Fruit fly (Drosophila melanogaster) whole organism, embryonic: ENCODE data around the gene CG44405.

Experiments
- Asciz ChIP-seq: fragments of 200-800 bp; sonication (Bioruptor generic); optimal IDR thresholded peaks from 2 replicates; lab custom pipeline; 2017; ENCODE audit warnings: missing biosample characterization, mild to moderate bottlenecking, missing genetic modification characterization, missing genetic modification reagents
- B-H1 ChIP-seq: fragments of 200-800 bp; sonication (Bioruptor generic); IDR thresholded peaks from 3 replicates; pipeline ENCODE4 v1.3.6; 2022; ENCODE audit warnings: missing biosample characterization, missing genetic modification characterization
- CG10209 ChIP-seq: fragments of 200-800 bp; sonication (Bioruptor generic); optimal IDR thresholded peaks from 3 replicates; lab custom pipeline; 2017; ENCODE audit warnings: missing biosample characterization, mild to moderate bottlenecking, missing genetic modification characterization, missing genetic modification reagents
- CG12236 ChIP-seq: fragments of 200-800 bp; sonication (Bioruptor generic); optimal IDR thresholded peaks from 2 replicates; lab custom pipeline; 2016; ENCODE audit warnings: missing biosample characterization, missing genetic modification characterization
- CG12391 ChIP-seq: fragments of 200-800 bp; sonication (Bioruptor generic); optimal IDR thresholded peaks from 3 replicates; lab custom pipeline; 2018; ENCODE audit warnings: missing biosample characterization, mild to moderate bottlenecking, missing genetic modification characterization, moderate library complexity
- CG12942 ChIP-seq: fragments of 200-800 bp; sonication (Bioruptor generic); optimal IDR thresholded peaks from 3 replicates; lab custom pipeline; 2016; ENCODE audit warnings: missing biosample characterization, missing genetic modification characterization
- CG13424 ChIP-seq: fragments of 200-800 bp; sonication (Bioruptor generic); optimal IDR thresholded peaks from 2 replicates; lab custom pipeline; 2019; ENCODE audit warnings: missing biosample characterization, mild to moderate bottlenecking, missing genetic modification characterization, moderate library complexity
- CG14667 ChIP-seq: fragments of 200-800 bp; sonication (Bioruptor generic); IDR thresholded peaks from 2 replicates; pipeline ENCODE4 v1.3.6; 2022; ENCODE audit warnings: missing biosample characterization, missing genetic modification characterization
- CG16779 ChIP-seq: fragments of 200-800 bp; sonication (Bioruptor generic); IDR thresholded peaks from 2 replicates; pipeline ENCODE4 v1.3.6; 2022; ENCODE audit warnings: missing biosample characterization, missing genetic modification characterization
- CG16813 ChIP-seq: fragments of 200-800 bp; sonication (Bioruptor generic); IDR thresholded peaks from 3 replicates; pipeline ENCODE4 v1.3.6; 2022; ENCODE audit warnings: missing biosample characterization, missing genetic modification characterization; ENCODE audit not compliant: partially characterized antibody
- CG2875 ChIP-seq: fragments of 200-800 bp; sonication (Bioruptor generic); optimal IDR thresholded peaks from 2 replicates; lab custom pipeline; 2017; ENCODE audit warnings: missing biosample characterization, mild to moderate bottlenecking, missing genetic modification characterization, missing genetic modification reagents
- CG2889 ChIP-seq: fragments of 200-800 bp; sonication (Bioruptor generic); IDR thresholded peaks from 3 replicates; pipeline ENCODE4 v1.3.6; 2022; ENCODE audit warnings: missing biosample characterization, missing genetic modification characterization
- CG3838 ChIP-seq: fragments of 200-800 bp; sonication (Bioruptor generic); optimal IDR thresholded peaks from 3 replicates; lab custom pipeline; 2016; ENCODE audit warnings: missing biosample characterization, missing genetic modification characterization
- CG4328 ChIP-seq: fragments of 200-800 bp; sonication (Bioruptor generic); optimal IDR thresholded peaks from 3 replicates; lab custom pipeline; 2017; ENCODE audit warnings: missing biosample characterization, missing genetic modification reagents, missing genetic modification characterization
- CG4617 ChIP-seq: fragments of 200-800 bp; sonication (Bioruptor generic); optimal IDR thresholded peaks from 3 replicates; lab custom pipeline; 2016; ENCODE audit warnings: missing biosample characterization, missing genetic modification characterization, borderline replicate concordance
- CG6254 ChIP-seq: fragments of 200-800 bp; sonication (Bioruptor generic); optimal IDR thresholded peaks from 3 replicates; lab custom pipeline; 2017; ENCODE audit warnings: mild to moderate bottlenecking, missing biosample characterization, missing genetic modification reagents, missing genetic modification characterization
- CG8765 ChIP-seq: fragments of 200-800 bp; sonication (Bioruptor generic); IDR thresholded peaks from 2 replicates; pipeline ENCODE4 v1.3.6; 2022; ENCODE audit warnings: missing biosample characterization, missing genetic modification characterization
- D19A ChIP-seq: fragments of 200-800 bp; optimal IDR thresholded peaks from 3 replicates; lab custom pipeline; 2019; ENCODE audit warnings: missing biosample characterization, mild to moderate bottlenecking, missing genetic modification characterization, moderate library complexity
- Dek ChIP-seq: fragments of 200-800 bp; sonication (Bioruptor generic); optimal IDR thresholded peaks from 3 replicates; lab custom pipeline; 2019; ENCODE audit warnings: missing biosample characterization, mild to moderate bottlenecking, missing genetic modification characterization, moderate library complexity
- E2f2 ChIP-seq: fragments of 200-800 bp; sonication (Bioruptor generic); IDR thresholded peaks from 2 replicates; pipeline ENCODE4 v1.3.6; 2022; ENCODE audit warnings: missing biosample characterization, missing genetic modification characterization
- Eip74EF ChIP-seq, 2 experiments: fragments of 200-800 bp in 1 of 2; fragments of >200 bp in 1 of 2; sonication (Bioruptor generic) in 1 of 2; optimal IDR thresholded peaks; 2 replicates each; lab custom pipeline; 2017 to 2019; ENCODE audit warnings: missing biosample characterization in 2 of 2, missing genetic modification characterization in 2 of 2, mild to moderate bottlenecking in 1 of 2, moderate library complexity in 1 of 2
- H15 ChIP-seq: fragments of 200-800 bp; sonication (Bioruptor generic); IDR thresholded peaks from 3 replicates; pipeline ENCODE4 v1.3.6; 2022; ENCODE audit warnings: missing biosample characterization, missing genetic modification characterization
- Nf-YA ChIP-seq: fragments of 200-800 bp; sonication (Bioruptor generic); IDR thresholded peaks from 2 replicates; pipeline ENCODE4 v1.3.6; 2022; ENCODE audit warnings: missing biosample characterization, missing genetic modification characterization
- Optix ChIP-seq: fragments of 200-800 bp; sonication (Bioruptor generic); IDR thresholded peaks from 3 replicates; pipeline ENCODE4 v1.3.6; 2022; ENCODE audit warnings: missing biosample characterization, missing genetic modification characterization
- Poxn ChIP-seq: fragments of 200-800 bp; sonication (Bioruptor generic); IDR thresholded peaks from 2 replicates; pipeline ENCODE4 v1.3.6; 2022; ENCODE audit warnings: missing biosample characterization, missing genetic modification characterization
- Sry-δ ChIP-seq: fragments of 200-800 bp; sonication (Bioruptor generic); optimal IDR thresholded peaks from 2 replicates; lab custom pipeline; 2016; ENCODE audit warnings: missing biosample characterization, missing genetic modification characterization
- Tbp ChIP-seq: fragments of >200 bp; optimal IDR thresholded peaks from 2 replicates; lab custom pipeline; 2018; ENCODE audit warnings: missing biosample characterization, missing genetic modification characterization
- Trl ChIP-seq, 3 experiments: fragments of >200 bp in 2 of 3; fragments of 200-800 bp in 1 of 3; sonication (Bioruptor generic) in 1 of 3; optimal IDR thresholded peaks; 2 replicates in 1 of 3; 3 replicates in 2 of 3; lab custom pipeline; 2016 to 2017; ENCODE audit warnings: missing biosample characterization in 1 of 3, missing genetic modification characterization in 1 of 3
- al ChIP-seq: fragments of 200-800 bp; sonication (Bioruptor generic); IDR thresholded peaks from 2 replicates; pipeline ENCODE4 v1.3.6; 2022; ENCODE audit warnings: missing biosample characterization, missing genetic modification characterization
- amos ChIP-seq: fragments of 200-800 bp; sonication (Bioruptor generic); IDR thresholded peaks from 2 replicates; pipeline ENCODE4 v1.3.6; 2022; ENCODE audit warnings: missing biosample characterization, missing genetic modification characterization; ENCODE audit not compliant: partially characterized antibody
- chinmo ChIP-seq: fragments of 200-800 bp; sonication (Bioruptor generic); IDR thresholded peaks from 4 replicates; pipeline ENCODE4 v1.3.6; 2022; ENCODE audit warnings: missing biosample characterization, missing genetic modification characterization; ENCODE audit not compliant: partially characterized antibody
- chn ChIP-seq: fragments of 200-800 bp; sonication (Bioruptor generic); optimal IDR thresholded peaks from 2 replicates; lab custom pipeline; 2016; ENCODE audit warnings: missing biosample characterization, missing genetic modification characterization
- disco-r ChIP-seq: fragments of 200-800 bp; sonication (Bioruptor generic); optimal IDR thresholded peaks from 2 replicates; lab custom pipeline; 2016; ENCODE audit warnings: missing biosample characterization, missing genetic modification characterization
- emc ChIP-seq: fragments of 200-800 bp; sonication (Bioruptor generic); optimal IDR thresholded peaks from 2 replicates; lab custom pipeline; 2016; ENCODE audit warnings: missing biosample characterization, missing genetic modification characterization
- eyg ChIP-seq: fragments of 200-800 bp; sonication (Bioruptor generic); optimal IDR thresholded peaks from 3 replicates; lab custom pipeline; 2016; ENCODE audit warnings: missing biosample characterization, missing genetic modification characterization
- ftz-f1 ChIP-seq: fragments of 200-800 bp; sonication (Bioruptor generic); optimal IDR thresholded peaks from 2 replicates; lab custom pipeline; 2016; ENCODE audit warnings: missing biosample characterization, missing genetic modification characterization
- gt ChIP-seq: fragments of 200-800 bp; sonication (Bioruptor generic); IDR thresholded peaks from 2 replicates; pipeline ENCODE4 v1.3.6; 2022; ENCODE audit warnings: missing biosample characterization, missing genetic modification characterization
- hbn ChIP-seq: fragments of 200-800 bp; sonication (Bioruptor generic); IDR thresholded peaks from 2 replicates; pipeline ENCODE4 v1.3.6; 2022; ENCODE audit warnings: missing biosample characterization, missing genetic modification characterization; ENCODE audit not compliant: partially characterized antibody
- jing ChIP-seq: fragments of 200-800 bp; sonication (Bioruptor generic); optimal IDR thresholded peaks from 2 replicates; lab custom pipeline; 2018; ENCODE audit warnings: missing biosample characterization, mild to moderate bottlenecking, missing genetic modification characterization
- nerfin-2 ChIP-seq: fragments of 200-800 bp; sonication (Bioruptor generic); IDR thresholded peaks from 2 replicates; pipeline ENCODE4 v1.3.6; 2022; ENCODE audit warnings: missing biosample characterization, missing genetic modification characterization; ENCODE audit not compliant: partially characterized antibody
- nom ChIP-seq: fragments of 200-800 bp; sonication (Bioruptor generic); optimal IDR thresholded peaks from 2 replicates; lab custom pipeline; 2017; ENCODE audit warnings: missing biosample characterization, missing genetic modification characterization, mild to moderate bottlenecking, moderate library complexity, missing genetic modification reagents
- org-1 ChIP-seq: fragments of 200-800 bp; sonication (Bioruptor generic); optimal IDR thresholded peaks from 2 replicates; lab custom pipeline; 2017; ENCODE audit warnings: missing biosample characterization, missing genetic modification characterization
- pb ChIP-seq: fragments of 200-800 bp; sonication (Bioruptor generic); optimal IDR thresholded peaks from 3 replicates; lab custom pipeline; 2016; ENCODE audit warnings: missing biosample characterization, missing genetic modification characterization
- pzg ChIP-seq: fragments of 200-800 bp; sonication (Bioruptor generic); optimal IDR thresholded peaks from 3 replicates; lab custom pipeline; 2018; ENCODE audit warnings: missing biosample characterization, mild to moderate bottlenecking, missing genetic modification characterization, moderate library complexity
- sima ChIP-seq: fragments of 200-800 bp; sonication (Bioruptor generic); optimal IDR thresholded peaks from 2 replicates; lab custom pipeline; 2016; ENCODE audit warnings: missing biosample characterization, missing genetic modification characterization
- toy ChIP-seq: fragments of 200-800 bp; sonication (Bioruptor generic); IDR thresholded peaks from 2 replicates; pipeline ENCODE4 v1.3.6; 2022; ENCODE audit warnings: missing biosample characterization, missing genetic modification characterization
- unc-4 ChIP-seq: fragments of 200-800 bp; sonication (Bioruptor generic); IDR thresholded peaks from 2 replicates; pipeline ENCODE4 v1.3.6; 2022; ENCODE audit warnings: missing biosample characterization, missing genetic modification characterization; ENCODE audit not compliant: partially characterized antibody
- wdn ChIP-seq: fragments of 200-800 bp; sonication (Bioruptor generic); IDR thresholded peaks from 2 replicates; pipeline ENCODE4 v1.3.6; 2022; ENCODE audit warnings: missing biosample characterization, missing genetic modification characterization
- wor ChIP-seq: fragments of 200-800 bp; sonication (Bioruptor generic); IDR thresholded peaks from 2 replicates; pipeline ENCODE4 v1.3.6; 2022; ENCODE audit warnings: missing biosample characterization, missing genetic modification characterization
- z ChIP-seq: fragments of 200-800 bp; sonication (Bioruptor generic); IDR thresholded peaks from 3 replicates; pipeline ENCODE4 v1.3.6; 2022; ENCODE audit warnings: missing biosample characterization, missing genetic modification characterization

The CG44405 gene

DNA sequence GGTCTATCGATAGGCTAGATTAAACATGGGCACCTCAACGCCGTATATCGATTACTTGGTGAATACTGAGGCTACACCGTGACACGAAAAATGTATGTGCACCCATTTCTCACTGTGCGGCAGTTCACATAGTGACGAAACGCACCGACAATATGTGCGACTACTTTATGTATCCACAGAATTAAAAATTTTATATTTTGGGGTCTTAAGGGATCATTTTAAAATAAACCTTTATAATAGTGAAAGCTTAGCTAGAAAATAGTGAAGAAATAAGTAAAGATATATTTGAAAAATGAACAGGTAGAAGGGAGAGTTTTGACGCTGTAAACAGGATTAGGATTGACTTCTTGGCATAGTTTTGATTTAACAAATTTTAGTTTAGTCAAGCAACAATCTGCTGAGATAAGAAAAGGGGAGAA is 13.0 kb downstream of the CG44405 start, which contains the start of gene mRpL4 (continued):
- TF ChIP-seq CG12391 (peak; percentile 72), al (GFP tag; lab: Robert Waterston, UW) (no peak; the same call in 1 of the 2 replicates), hbn (GFP tag; lab: Robert Waterston, UW) (peak; percentile 99), E2f2 (GFP tag; lab: Robert Waterston, UW) (peak; percentile 53; the same call in 1 of the 2 replicates), H15 (peak; percentile 65; the same call in 2 of the 3 replicates), CG2889 (0 out of 3 replicates have a peak, but pooled peaks have one; percentile 42), jing (GFP tag; lab: Kevin White, UChicago) (no peak), eyg (GFP tag; lab: Kevin White, UChicago) (no peak), sima (GFP tag; lab: Kevin White, UChicago) (peak; percentile 12), D19A (tag; lab: Kevin White, UChicago) (peak; percentile 37), pzg (peak; percentile 82), CG16813 (GFP tag; lab: Robert Waterston, UW) (peak; percentile 99), ftz-f1 (GFP tag; lab: Kevin White, UChicago) (no peak), wdn (GFP tag; lab: Robert Waterston, UW) (peak; percentile 18; the same call in 1 of the 2 replicates), wor (GFP tag; lab: Robert Waterston, UW) (no peak), Tbp (GFP tag; lab: Kevin White, UChicago) (no peak), Dek (tag; lab: Kevin White, UChicago) (peak; percentile 62), Trl (optimal IDR thresholded peaks at IDR 0.05; lab: Kevin White, UChicago) (no peak), Trl (GFP tag; optimal IDR thresholded peaks at IDR 0.05; lab: Kevin White, UChicago) (peak; percentile 83), Poxn (GFP tag; lab: Robert Waterston, UW) (no peak), CG2875 (GFP tag; lab: Kevin White, UChicago) (peak; percentile 32), chn (GFP tag; lab: Kevin White, UChicago) (peak; percentile 80), chinmo (GFP tag; lab: Robert Waterston, UW) (peak; percentile 98), CG12236 (GFP tag; lab: Kevin White, UChicago) (peak; percentile 2), amos (GFP tag; lab: Robert Waterston, UW) (peak; percentile 99), B-H1 (GFP tag; lab: Robert Waterston, UW) (peak; percentile 35; the same call in 1 of the 3 replicates), Nf-YA (GFP tag; lab: Robert Waterston, UW) (no peak), Asciz (GFP tag; lab: Kevin White, UChicago) (no peak), CG6254 (peak; percentile 17), CG16779 (GFP tag; lab: Robert Waterston, UW) (0 out of 2 replicates have a peak, but pooled peaks have one; percentile 36), CG14667 (GFP tag; lab: Robert Waterston, UW) (no peak), CG3838 (GFP tag; lab: Kevin White, UChicago) (peak; percentile 32), nerfin-2 (GFP tag; lab: Robert Waterston, UW) (peak; percentile 98), CG4328 (GFP tag; lab: Kevin White, UChicago) (peak; percentile 6), pb (GFP tag; lab: Kevin White, UChicago) (peak; percentile 52), CG12942 (GFP tag; lab: Kevin White, UChicago) (peak; percentile 78), CG13424 (peak; percentile 48), CG8765 (peak; percentile 34; the same call in 1 of the 2 replicates), Eip74EF (GFP tag; optimal IDR thresholded peaks at IDR 0.05; lab: Kevin White, UChicago) (no peak), nom (no peak), gt (GFP tag; lab: Robert Waterston, UW) (no peak), unc-4 (GFP tag; lab: Robert Waterston, UW) (peak; percentile 98), emc (GFP tag; lab: Kevin White, UChicago) (no peak), disco-r (GFP tag; lab: Kevin White, UChicago) (peak; percentile 35), org-1 (GFP tag; lab: Kevin White, UChicago) (no peak), Sry-δ (GFP tag; lab: Kevin White, UChicago) (peak; percentile 87), Optix (GFP tag; lab: Robert Waterston, UW) (peak; percentile 39; the same call in 2 of the 3 replicates), z (GFP tag; lab: Robert Waterston, UW) (no peak), toy (GFP tag; lab: Robert Waterston, UW) (no peak), CG10209 (GFP tag; lab: Kevin White, UChicago) (peak; percentile 42), CG4617 (peak; percentile 89)
